Worm (Caenorhabditis elegans) whole organism, young adult: ENCODE measurements around the gene rmd-2.

Experiments
- B0035.1 ChIP-seq: sonication (generic microtip); optimal IDR thresholded peaks from 2 replicates; lab custom pipeline; 2016; ENCODE audit warnings: missing genetic modification characterization, mild to moderate bottlenecking, missing compliant biosample characterization, missing genotype, missing genetic modification reagents
- C17E4.6 ChIP-seq: fragments of 200-800 bp; sonication (Bioruptor generic); IDR thresholded peaks from 2 replicates; pipeline ENCODE4 v1.3.6; 2022; ENCODE audit warnings: missing genetic modification reagents, missing genetic modification characterization, missing compliant biosample characterization
- F39B2.1 ChIP-seq: fragments of 200-800 bp; sonication (Bioruptor generic); IDR thresholded peaks from 2 replicates; pipeline ENCODE4 v1.3.6; 2022; ENCODE audit warnings: missing genetic modification reagents, missing genetic modification characterization, missing compliant biosample characterization
- F52B5.7 ChIP-seq: sonication (generic microtip); optimal IDR thresholded peaks from 2 replicates; lab custom pipeline; 2016; ENCODE audit warnings: mild to moderate bottlenecking, missing genetic modification characterization, missing compliant biosample characterization
- F57C9.4 ChIP-seq: sonication (generic microtip); optimal IDR thresholded peaks from 2 replicates; lab custom pipeline; 2017; ENCODE audit warnings: mild to moderate bottlenecking, missing genetic modification characterization, missing compliant biosample characterization
- K11D2.4 ChIP-seq: fragments of 200-800 bp; sonication (Bioruptor generic); IDR thresholded peaks from 2 replicates; pipeline ENCODE4 v1.3.6; 2022; ENCODE audit warnings: missing genetic modification reagents, missing genetic modification characterization, missing compliant biosample characterization
- T07F8.4 ChIP-seq: sonication (generic microtip); optimal IDR thresholded peaks from 2 replicates; lab custom pipeline; 2016; ENCODE audit warnings: mild to moderate bottlenecking, missing genetic modification characterization, moderate library complexity, missing compliant biosample characterization
- T26A5.8 ChIP-seq: sonication (generic microtip); optimal IDR thresholded peaks from 2 replicates; lab custom pipeline; 2016; ENCODE audit warnings: missing genetic modification characterization, missing compliant biosample characterization
- Y53G8AR.9 ChIP-seq: fragments of 200-800 bp; sonication (Bioruptor generic); conservative IDR thresholded peaks from 2 replicates; pipeline ENCODE4 v1.3.6; 2022; ENCODE audit warnings: missing genetic modification reagents, missing genetic modification characterization, missing compliant biosample characterization
- Y56A3A.18 ChIP-seq: fragments of 200-800 bp; sonication (Bioruptor generic); IDR thresholded peaks from 2 replicates; pipeline ENCODE4 v1.3.6; 2022; ENCODE audit warnings: missing genetic modification reagents, missing genetic modification characterization, missing compliant biosample characterization
- Y95B8A.8 ChIP-seq: fragments of 200-800 bp; sonication (Bioruptor generic); IDR thresholded peaks from 2 replicates; pipeline ENCODE4 v1.3.6; 2022; ENCODE audit warnings: missing genetic modification reagents, missing genetic modification characterization, missing compliant biosample characterization
- ZK185.1 ChIP-seq: sonication (generic microtip); optimal IDR thresholded peaks from 2 replicates; lab custom pipeline; 2016; ENCODE audit warnings: mild to moderate bottlenecking, missing genetic modification characterization, missing compliant biosample characterization; ENCODE audit not compliant: poor library complexity, severe bottlenecking
- akir-1 ChIP-seq: fragments of 200-800 bp; sonication (Bioruptor generic); optimal IDR thresholded peaks from 2 replicates; lab custom pipeline; 2018; ENCODE audit warnings: mild to moderate bottlenecking, missing genetic modification characterization, moderate library complexity, missing compliant biosample characterization
- ama-1 ChIP-seq, 3 experiments: fragments of 150-350 bp in 1 of 3; sonication (generic microtip) in 2 of 3; optimal IDR thresholded peaks; 2 replicates each; lab custom pipeline; 2014 to 2018; ENCODE audit warnings: missing biosample characterization in 2 of 3, missing genetic modification characterization in 2 of 3, missing genetic modification reagents in 2 of 3
- athp-1 ChIP-seq: sonication (generic microtip); optimal IDR thresholded peaks from 2 replicates; lab custom pipeline; 2017; ENCODE audit warnings: mild to moderate bottlenecking, missing genetic modification characterization, missing compliant biosample characterization
- attf-5 ChIP-seq: fragments of 200-800 bp; sonication (Bioruptor generic); optimal IDR thresholded peaks from 2 replicates; lab custom pipeline; 2018; ENCODE audit warnings: mild to moderate bottlenecking, missing genetic modification characterization, missing compliant biosample characterization
- cebp-1 ChIP-seq, 2 experiments: fragments of 200-800 bp in 1 of 2; sonication (Bioruptor generic) in 1 of 2; sonication (generic microtip) in 1 of 2; IDR thresholded peaks in 1 of 2; optimal IDR thresholded peaks in 1 of 2; 2 replicates each; pipeline versions ENCODE4 v1.3.6 to Lab custom; 2017 to 2022; ENCODE audit warnings: missing compliant biosample characterization in 2 of 2, missing genetic modification characterization in 2 of 2, mild to moderate bottlenecking in 1 of 2, missing genetic modification reagents in 1 of 2, moderate library complexity in 1 of 2
- ceh-27 ChIP-seq: fragments of 200-800 bp; sonication (Bioruptor generic); optimal IDR thresholded peaks from 2 replicates; lab custom pipeline; 2018; ENCODE audit warnings: mild to moderate bottlenecking, missing genetic modification characterization, moderate library complexity, missing compliant biosample characterization
- ceh-40 ChIP-seq: fragments of 200-800 bp; sonication (Bioruptor generic); IDR thresholded peaks from 2 replicates; pipeline ENCODE4 v1.3.6; 2022; ENCODE audit warnings: missing genetic modification characterization, missing compliant biosample characterization
- ceh-79 ChIP-seq: sonication (generic microtip); optimal IDR thresholded peaks from 2 replicates; lab custom pipeline; 2017; ENCODE audit warnings: mild to moderate bottlenecking, missing genetic modification characterization, missing compliant biosample characterization
- ceh-91 ChIP-seq: fragments of 200-800 bp; sonication (Bioruptor generic); IDR thresholded peaks from 2 replicates; pipeline ENCODE4 v1.3.6; 2022; ENCODE audit warnings: missing genetic modification reagents, missing genetic modification characterization, missing compliant biosample characterization
- ekl-4 ChIP-seq: fragments of 200-800 bp; sonication (Bioruptor generic); IDR thresholded peaks from 2 replicates; pipeline ENCODE4 v1.3.6; 2022; ENCODE audit warnings: missing genetic modification reagents, missing genetic modification characterization, missing compliant biosample characterization
- ets-4 ChIP-seq: fragments of 200-800 bp; sonication (Bioruptor generic); optimal IDR thresholded peaks from 2 replicates; lab custom pipeline; 2018; ENCODE audit warnings: mild to moderate bottlenecking, missing genetic modification characterization, missing compliant biosample characterization
- him-1 ChIP-seq: sonication (generic microtip); optimal IDR thresholded peaks from 2 replicates; lab custom pipeline; 2016; ENCODE audit warnings: missing genotype, missing genetic modification reagents, missing genetic modification characterization, missing compliant biosample characterization
- hlh-26 ChIP-seq: fragments of 200-800 bp; sonication (Bioruptor generic); conservative IDR thresholded peaks from 2 replicates; pipeline ENCODE4 v1.3.6; 2022; ENCODE audit warnings: missing genetic modification reagents, missing genetic modification characterization, missing compliant biosample characterization
- hmg-1.2 ChIP-seq: fragments of 200-800 bp; sonication (Bioruptor generic); IDR thresholded peaks from 2 replicates; pipeline ENCODE4 v1.3.6; 2022; ENCODE audit warnings: missing genetic modification reagents, missing genetic modification characterization, missing compliant biosample characterization
- hmg-20 ChIP-seq: fragments of 200-800 bp; sonication (Bioruptor generic); IDR thresholded peaks from 2 replicates; pipeline ENCODE4 v1.3.6; 2022; ENCODE audit warnings: missing genetic modification reagents, missing genetic modification characterization, missing compliant biosample characterization
- hsf-1 ChIP-seq: fragments of 200-800 bp; sonication (Bioruptor generic); IDR thresholded peaks from 2 replicates; pipeline ENCODE4 v1.3.6; 2022; ENCODE audit warnings: missing genetic modification reagents, missing genetic modification characterization, missing compliant biosample characterization
- lag-1 ChIP-seq: fragments of 200-800 bp; sonication (Bioruptor generic); IDR thresholded peaks from 2 replicates; pipeline ENCODE4 v1.3.6; 2022; ENCODE audit warnings: missing genetic modification reagents, missing genetic modification characterization, missing compliant biosample characterization
- let-526 ChIP-seq: fragments of 200-800 bp; sonication (Bioruptor generic); IDR thresholded peaks from 2 replicates; pipeline ENCODE4 v1.3.6; 2022; ENCODE audit warnings: missing genetic modification reagents, missing genetic modification characterization, missing compliant biosample characterization
- mcd-1 ChIP-seq: fragments of 200-800 bp; sonication (Bioruptor generic); IDR thresholded peaks from 2 replicates; pipeline ENCODE4 v1.3.6; 2022; ENCODE audit warnings: missing genetic modification reagents, missing genetic modification characterization, missing compliant biosample characterization
- mxl-1 ChIP-seq: sonication (generic microtip); optimal IDR thresholded peaks from 2 replicates; lab custom pipeline; 2016; ENCODE audit warnings: missing genetic modification characterization, missing compliant biosample characterization
- nfyb-1 ChIP-seq: fragments of 200-800 bp; sonication (Bioruptor generic); IDR thresholded peaks from 2 replicates; pipeline ENCODE4 v1.3.6; 2022; ENCODE audit warnings: missing genetic modification reagents, missing genetic modification characterization, missing compliant biosample characterization
- nhr-120 ChIP-seq: fragments of 200-800 bp; sonication (Bioruptor generic); IDR thresholded peaks from 2 replicates; pipeline ENCODE4 v1.3.6; 2022; ENCODE audit warnings: missing genetic modification characterization, missing compliant biosample characterization
- nhr-80 ChIP-seq: sonication (generic microtip); optimal IDR thresholded peaks from 2 replicates; lab custom pipeline; 2016; ENCODE audit warnings: missing genetic modification characterization, missing compliant biosample characterization
- nhr-90 ChIP-seq: sonication (generic microtip); optimal IDR thresholded peaks from 2 replicates; lab custom pipeline; 2016; ENCODE audit warnings: missing genotype, mild to moderate bottlenecking, missing genetic modification characterization, missing compliant biosample characterization
- rcor-1 ChIP-seq: fragments of 200-800 bp; sonication (Bioruptor generic); IDR thresholded peaks from 2 replicates; pipeline ENCODE4 v1.3.6; 2022; ENCODE audit warnings: missing genetic modification reagents, missing genetic modification characterization, missing compliant biosample characterization
- sdz-38 ChIP-seq: sonication (generic microtip); optimal IDR thresholded peaks from 2 replicates; lab custom pipeline; 2016; ENCODE audit warnings: missing genotype, missing genetic modification characterization, missing compliant biosample characterization
- sea-2 ChIP-seq: fragments of 200-800 bp; sonication (Bioruptor generic); IDR thresholded peaks from 2 replicates; pipeline ENCODE4 v1.3.6; 2022; ENCODE audit warnings: missing genetic modification characterization, missing compliant biosample characterization
- snpc-4 ChIP-seq, 5 experiments: fragments of 150-350 bp in 1 of 5; sonication (generic microtip) in 4 of 5; optimal IDR thresholded peaks; 2 replicates each; lab custom pipeline; 2014 to 2018; ENCODE audit warnings: missing genetic modification characterization in 5 of 5, missing biosample characterization in 3 of 5, antibody characterized with exemption in 2 of 5, mild to moderate bottlenecking in 2 of 5, missing compliant biosample characterization in 2 of 5, missing genotype in 2 of 5, moderate library complexity in 2 of 5, missing genetic modification reagents in 1 of 5
- sptf-2 ChIP-seq: fragments of 200-800 bp; sonication (Bioruptor generic); optimal IDR thresholded peaks from 2 replicates; lab custom pipeline; 2018; ENCODE audit warnings: mild to moderate bottlenecking, missing genetic modification characterization, missing compliant biosample characterization
- tbp1 ChIP-seq: fragments of 200-800 bp; sonication (Bioruptor generic); optimal IDR thresholded peaks from 2 replicates; lab custom pipeline; 2018; ENCODE audit warnings: mild to moderate bottlenecking, missing genetic modification characterization, missing compliant biosample characterization
- unc-130 ChIP-seq: sonication (generic microtip); optimal IDR thresholded peaks from 2 replicates; lab custom pipeline; 2016; ENCODE audit warnings: missing genetic modification reagents, missing genetic modification characterization, missing compliant biosample characterization
- xnd-1 ChIP-seq: sonication (generic microtip); optimal IDR thresholded peaks from 2 replicates; lab custom pipeline; 2016; ENCODE audit warnings: missing genotype, missing genetic modification reagents, missing genetic modification characterization, missing compliant biosample characterization
- ztf-25 ChIP-seq: fragments of 200-800 bp; sonication (Bioruptor generic); IDR thresholded peaks from 2 replicates; pipeline ENCODE4 v1.3.6; 2022; ENCODE audit warnings: missing genetic modification reagents, missing genetic modification characterization, missing compliant biosample characterization
- ztf-26 ChIP-seq: sonication (generic microtip); optimal IDR thresholded peaks from 2 replicates; lab custom pipeline; 2017; ENCODE audit warnings: missing genetic modification characterization, missing compliant biosample characterization

Gene rmd-2

DNA sequence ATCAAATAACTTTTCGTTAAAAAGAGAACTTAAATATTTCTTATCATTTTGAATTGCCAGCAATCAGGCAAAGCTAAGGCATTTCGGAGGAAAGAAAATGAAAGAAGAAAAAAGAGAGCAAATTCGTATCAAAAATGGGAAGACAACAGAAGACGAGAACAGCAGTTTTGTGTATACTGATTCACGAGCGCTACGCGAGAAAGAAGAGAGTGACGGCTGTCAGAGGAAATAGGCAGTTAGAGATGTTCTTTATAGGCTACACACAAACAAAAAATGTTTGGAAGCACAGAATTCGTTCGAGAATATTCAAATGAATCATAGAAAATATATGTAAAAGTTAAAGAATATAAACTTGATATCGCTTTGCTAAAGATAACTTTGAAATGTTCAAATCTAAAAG is 1.3 kb downstream of the rmd-2 start:
- TF ChIP-seq athp-1 (tag; lab: Kevin White, UChicago) = no peak
- no peak for TF ChIP-seq xnd-1 (tag; lab: Kevin White, UChicago)
- TF ChIP-seq nhr-80 (tag; lab: Kevin White, UChicago) = peak; percentile 65
- no peak for TF ChIP-seq sptf-2 (GFP tag; lab: Kevin White, UChicago)
- TF ChIP-seq Y56A3A.18 = no peak
- TF ChIP-seq Y53G8AR.9 (GFP tag; lab: Robert Waterston, UW) = no peak
- no peak for TF ChIP-seq ztf-25
- TF ChIP-seq rcor-1 = no peak
- TF ChIP-seq akir-1 (GFP tag; lab: Kevin White, UChicago) = no peak
- no peak for TF ChIP-seq C17E4.6 (GFP tag; lab: Robert Waterston, UW)
- TF ChIP-seq hmg-1.2 (GFP tag; lab: Robert Waterston, UW) = peak; percentile 48; the same call in 1 of the 2 replicates
- TF ChIP-seq tbp1 (GFP tag; lab: Kevin White, UChicago) = no peak
- TF ChIP-seq cebp-1 (GFP tag; IDR thresholded peaks at IDR 0.05; lab: Robert Waterston, UW) = no peak
- TF ChIP-seq cebp-1 (tag; optimal IDR thresholded peaks at IDR 0.05; lab: Kevin White, UChicago) = peak; percentile 35
- no peak for TF ChIP-seq ets-4 (GFP tag; lab: Kevin White, UChicago)
- no peak for TF ChIP-seq unc-130 (GFP tag; lab: Kevin White, UChicago)
- TF ChIP-seq K11D2.4 (GFP tag; lab: Robert Waterston, UW) = no peak
- TF ChIP-seq hmg-20 (GFP tag; lab: Robert Waterston, UW) = no peak
- TF ChIP-seq F39B2.1 (GFP tag; lab: Robert Waterston, UW) = no peak
- TF ChIP-seq snpc-4 (GFP tag; optimal IDR thresholded peaks at IDR 0.05; lab: Kevin White, UChicago) = no peak
- TF ChIP-seq snpc-4 (tag; optimal IDR thresholded peaks at IDR 0.05; lab: Kevin White, UChicago) = no peak
- TF ChIP-seq hsf-1 (GFP tag; lab: Robert Waterston, UW) = no peak
- TF ChIP-seq ZK185.1 (tag; lab: Kevin White, UChicago) = no peak
- TF ChIP-seq sea-2 = no peak
- no peak for TF ChIP-seq F57C9.4 (tag; lab: Kevin White, UChicago)
- no peak for TF ChIP-seq sdz-38 (tag; lab: Kevin White, UChicago)
- peak; percentile 14 for TF ChIP-seq ama-1 (optimal IDR thresholded peaks at IDR 0.05; lab: Kevin White, UChicago)
- TF ChIP-seq ama-1 (GFP tag; optimal IDR thresholded peaks at IDR 0.05; lab: Kevin White, UChicago) = no peak
- no peak for TF ChIP-seq mxl-1 (tag; lab: Kevin White, UChicago)
- TF ChIP-seq lag-1 = no peak
- no peak for TF ChIP-seq nhr-120
- TF ChIP-seq ceh-91 = no peak
- no peak for TF ChIP-seq F52B5.7 (tag; lab: Kevin White, UChicago)
- TF ChIP-seq attf-5 (GFP tag; lab: Kevin White, UChicago) = peak; percentile 10
- TF ChIP-seq let-526 (GFP tag; lab: Robert Waterston, UW) = no peak
- TF ChIP-seq B0035.1 (tag; lab: Kevin White, UChicago) = no peak

- TF ChIP-seq T07F8.4 (no peak), Y53G8AR.9 (GFP tag; lab: Robert Waterston, UW) (no peak), ZK185.1 (tag; lab: Kevin White, UChicago) (no peak), ztf-26 (tag; lab: Kevin White, UChicago) (no peak), Y95B8A.8 (GFP tag; lab: Robert Waterston, UW) (no peak), hlh-26 (GFP tag; lab: Robert Waterston, UW) (no peak), ceh-40 (GFP tag; lab: Robert Waterston, UW) (no peak), C17E4.6 (GFP tag; lab: Robert Waterston, UW) (no peak), tbp1 (GFP tag; lab: Kevin White, UChicago) (no peak), rcor-1 (0 out of 2 replicates have a peak, but pooled peaks have one; percentile 11), him-1 (no peak), snpc-4 (GFP tag; optimal IDR thresholded peaks at IDR 0.05; lab: Kevin White, UChicago) (no peak), snpc-4 (tag; optimal IDR thresholded peaks at IDR 0.05; lab: Kevin White, UChicago) (no peak), mxl-1 (tag; lab: Kevin White, UChicago) (no peak), ekl-4 (GFP tag; lab: Robert Waterston, UW) (0 out of 2 replicates have a peak, but pooled peaks have one; percentile 8), unc-130 (GFP tag; lab: Kevin White, UChicago) (no peak), T26A5.8 (tag; lab: Kevin White, UChicago) (no peak), cebp-1 (GFP tag; IDR thresholded peaks at IDR 0.05; lab: Robert Waterston, UW) (no peak), cebp-1 (tag; optimal IDR thresholded peaks at IDR 0.05; lab: Kevin White, UChicago) (peak; percentile 7), nfyb-1 (GFP tag; lab: Robert Waterston, UW) (peak; percentile 46; the same call in 1 of the 2 replicates), ceh-27 (GFP tag; lab: Kevin White, UChicago) (no peak), Y56A3A.18 (peak; percentile 41; the same call in 1 of the 2 replicates), nhr-90 (tag; lab: Kevin White, UChicago) (no peak), mcd-1 (no peak), ceh-79 (no peak), ztf-25 (no peak)
Measured at ce11 chrV:9983529-9983928, 2.5 kb downstream of the rmd-2 start.
